Worm (Caenorhabditis elegans) whole organism, L4/young adult: Measurements from ENCODE around the gene T06E6.10.

Experiments used
- W03F9.2 ChIP-seq: fragments of 150-350 bp; optimal IDR thresholded peaks from 2 replicates; lab custom pipeline; 2014; ENCODE audit warnings: missing biosample characterization, missing genetic modification characterization
- dao-5 ChIP-seq: sonication (generic microtip); optimal IDR thresholded peaks from 2 replicates; lab custom pipeline; 2016; ENCODE audit warnings: missing genotype, missing genetic modification characterization, moderate library complexity, missing compliant biosample characterization

DNA sequence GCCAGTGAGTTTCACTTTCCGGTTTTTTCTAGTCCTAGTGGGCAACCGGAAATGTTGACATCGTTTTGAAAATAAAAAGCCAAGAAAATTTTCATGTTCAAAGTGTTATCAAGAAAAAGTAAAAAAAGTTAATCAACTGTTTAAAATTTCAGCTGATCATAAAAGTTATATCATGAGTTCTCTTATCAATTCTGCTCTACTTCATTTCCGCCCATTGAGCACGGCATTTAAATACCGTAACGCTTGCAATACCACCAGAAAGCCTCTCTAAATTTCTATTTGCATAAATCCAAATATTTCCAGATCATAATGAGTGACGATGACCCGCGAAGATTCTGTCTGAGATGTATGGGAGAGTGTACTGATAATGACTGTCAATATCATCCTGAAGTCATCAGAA is 26.7 kb downstream of the T06E6.10 start, which contains the start of gene T26H5.9:
- TF ChIP-seq dao-5 (tag; lab: Kevin White, UChicago) = no peak
- TF ChIP-seq W03F9.2 (tag; lab: Kevin White, UChicago) = no peak
